Worm (Caenorhabditis elegans): ENCODE measurements around the gene ZK616.1.

DNA sequence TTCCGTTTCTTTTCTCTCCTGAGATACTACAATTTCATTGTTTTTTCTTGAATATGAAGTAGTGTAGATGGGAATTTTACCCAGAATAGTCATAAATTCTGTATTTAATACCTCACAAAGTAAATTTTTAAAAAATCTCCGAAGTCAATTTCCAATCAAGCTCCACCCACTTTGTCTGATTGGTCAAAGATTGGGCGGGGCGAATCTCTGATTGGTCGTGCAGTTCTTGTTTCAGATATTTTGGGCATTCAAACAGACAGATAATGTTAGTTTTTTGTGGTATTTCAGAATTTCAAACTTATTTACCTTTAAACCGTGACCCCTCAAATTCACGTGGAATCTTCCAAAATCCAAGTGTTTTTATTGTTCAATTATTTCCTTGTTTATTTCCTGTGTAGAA lies 40.2 kb upstream of the ZK616.1 start, which contains the start of gene F41H10.5:
- TF ChIP-seq W03F9.2 (tag; optimal IDR thresholded peaks at IDR 0.05) (no peak), him-1 (tag; optimal IDR thresholded peaks at IDR 0.05) (no peak)

Data from whole organism, L4/young adult.